Worm (Caenorhabditis elegans) whole organism, L1 larva: ENCODE measurements around the gene F40F8.1.

Experiments
- aha-1 ChIP-seq: fragments of 150-350 bp; optimal IDR thresholded peaks from 2 replicates; lab custom pipeline; 2014; ENCODE audit warnings: missing biosample characterization, missing genetic modification characterization
- nhr-12 ChIP-seq: sonication (generic microtip); optimal IDR thresholded peaks from 2 replicates; lab custom pipeline; 2017; ENCODE audit warnings: missing biosample characterization, missing genetic modification characterization
- nhr-76 ChIP-seq: sonication (generic microtip); optimal IDR thresholded peaks from 2 replicates; lab custom pipeline; 2017; ENCODE audit warnings: missing biosample characterization, missing genetic modification characterization
- pag-3 ChIP-seq: sonication (generic microtip); optimal IDR thresholded peaks from 2 replicates; lab custom pipeline; 2017; ENCODE audit warnings: missing genetic modification characterization, mild to moderate bottlenecking, missing compliant biosample characterization, antibody characterized with exemption, borderline replicate concordance; ENCODE audit not compliant: insufficient read depth
- skn-1 ChIP-seq: fragments of 150-350 bp; optimal IDR thresholded peaks from 2 replicates; lab custom pipeline; 2014; ENCODE audit warnings: missing biosample characterization, missing genetic modification characterization
- sptf-1 ChIP-seq: fragments of 150-350 bp; optimal IDR thresholded peaks from 2 replicates; lab custom pipeline; 2014; ENCODE audit warnings: missing biosample characterization, missing genetic modification characterization
- zag-1 ChIP-seq: fragments of 150-350 bp; optimal IDR thresholded peaks from 2 replicates; lab custom pipeline; 2014; ENCODE audit warnings: missing biosample characterization, missing genetic modification characterization

DNA sequence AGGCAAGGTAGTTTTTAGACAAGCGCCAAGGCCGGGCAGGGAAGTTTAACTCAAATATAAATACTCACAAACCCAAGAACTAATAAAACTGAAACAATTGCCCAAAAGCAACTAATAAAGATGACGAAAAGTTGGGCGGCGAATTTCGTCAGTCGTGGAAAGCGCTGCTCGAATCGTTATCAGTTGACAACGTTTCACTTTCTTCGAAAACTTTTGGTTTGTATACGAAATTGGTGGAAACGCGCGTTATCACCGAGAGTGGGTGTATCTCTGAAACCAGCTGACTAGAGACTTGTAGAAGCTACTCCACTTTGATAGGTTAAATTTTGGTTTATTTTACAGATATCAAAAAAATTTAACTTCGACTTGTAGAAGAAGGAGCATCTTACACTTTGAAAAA, 25.6 kb downstream of the F40F8.1 start:
- TF ChIP-seq pag-3 (tag; lab: Kevin White, UChicago) (no peak), sptf-1 (tag; lab: Kevin White, UChicago) (no peak), nhr-12 (tag; lab: Kevin White, UChicago) (no peak), aha-1 (tag; lab: Kevin White, UChicago) (no peak), skn-1 (tag; lab: Kevin White, UChicago) (no peak), zag-1 (tag; lab: Kevin White, UChicago) (no peak), nhr-76 (tag; lab: Kevin White, UChicago) (no peak)
